Worm (Caenorhabditis elegans): ENCODE results near the gene C04G6.11.
A peak's percentile ranks its signal among the peaks of the same experiment; 100 is the strongest.

The C04G6.11 gene

DNA sequence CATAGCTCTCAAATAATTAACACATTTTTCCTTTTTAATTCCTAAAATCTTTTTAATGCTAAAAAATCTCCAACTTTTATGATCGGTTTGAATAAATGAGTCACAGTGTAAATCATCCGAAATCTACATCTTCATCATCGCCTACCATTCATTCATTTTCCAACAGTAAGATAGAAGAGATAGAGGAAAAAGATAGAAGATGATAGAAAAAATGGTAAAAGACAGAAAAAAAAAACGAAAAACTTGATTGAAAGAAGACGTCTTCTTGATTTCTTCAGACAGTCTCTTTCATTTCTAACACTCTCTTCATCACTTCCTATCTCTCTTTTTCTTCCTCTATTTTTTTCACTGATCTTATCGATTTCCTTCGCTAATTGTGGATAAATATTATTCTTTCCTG lies 445 bp downstream of the C04G6.11 start:
- TF ChIP-seq dao-5 (tag; optimal IDR thresholded peaks at IDR 0.05) (no peak), W03F9.2 (tag; optimal IDR thresholded peaks at IDR 0.05) (no peak), him-1 (tag; optimal IDR thresholded peaks at IDR 0.05) (no peak)

DNA sequence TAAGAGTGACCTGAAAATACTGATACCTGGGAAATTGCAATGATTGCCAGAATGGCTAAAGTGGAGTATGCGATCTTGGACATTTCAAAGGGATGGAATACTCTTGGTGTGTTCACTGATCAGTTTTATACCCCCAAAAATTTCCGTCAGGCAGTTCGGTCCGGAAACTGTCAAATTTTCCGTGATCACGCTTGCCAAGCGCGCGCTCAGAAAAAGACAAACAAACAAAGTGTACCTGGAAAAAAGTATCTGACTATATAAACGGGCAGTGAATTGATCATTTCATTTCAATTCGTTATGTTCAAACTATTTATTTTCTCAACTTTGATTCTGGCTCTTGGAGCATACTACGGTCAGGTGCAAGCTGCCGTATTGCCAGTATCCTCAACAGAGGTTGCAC lies 1.9 kb downstream of the C04G6.11 start, which contains the start of the genes idpb-3 and idpb-1:
Gene idpb-3, minus strand, starts transcription at position 101 of the 400 bp plus-strand sequence.
Gene idpb-1, plus strand, starts transcription at position 284 of the 400 bp plus-strand sequence.
- TF ChIP-seq him-1 (tag; optimal IDR thresholded peaks at IDR 0.05) (no peak), W03F9.2 (tag; optimal IDR thresholded peaks at IDR 0.05) (no peak), dao-5 (tag; optimal IDR thresholded peaks at IDR 0.05) (no peak)

DNA sequence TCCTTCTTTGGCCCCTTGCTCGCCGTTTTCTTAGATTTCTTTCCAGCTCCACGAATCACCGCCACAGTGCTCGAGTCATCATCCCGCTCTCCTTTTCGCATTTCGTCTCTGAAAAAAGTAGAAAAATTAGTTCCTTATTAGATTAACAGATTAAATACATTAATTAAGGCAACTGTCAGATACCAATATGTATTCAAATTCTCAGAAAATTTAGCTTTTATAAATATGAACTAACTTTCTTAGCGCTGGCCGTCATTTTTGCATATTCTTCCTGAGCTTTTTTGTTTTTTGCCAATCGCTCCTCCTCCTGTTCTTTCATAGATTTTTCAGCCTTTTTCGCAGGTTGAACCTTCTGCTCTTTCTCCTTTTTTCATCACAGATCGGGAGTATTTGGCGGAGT lies 4.0 kb downstream of the C04G6.11 start, which contains the start of gene C04G6.6:
Gene C04G6.6, minus strand, starts transcription at position 101 of the 400 bp plus-strand sequence.
- TF ChIP-seq him-1 (tag; optimal IDR thresholded peaks at IDR 0.05) (no peak), dao-5 (tag; optimal IDR thresholded peaks at IDR 0.05) (no peak), W03F9.2 (tag; optimal IDR thresholded peaks at IDR 0.05) (no peak)

DNA sequence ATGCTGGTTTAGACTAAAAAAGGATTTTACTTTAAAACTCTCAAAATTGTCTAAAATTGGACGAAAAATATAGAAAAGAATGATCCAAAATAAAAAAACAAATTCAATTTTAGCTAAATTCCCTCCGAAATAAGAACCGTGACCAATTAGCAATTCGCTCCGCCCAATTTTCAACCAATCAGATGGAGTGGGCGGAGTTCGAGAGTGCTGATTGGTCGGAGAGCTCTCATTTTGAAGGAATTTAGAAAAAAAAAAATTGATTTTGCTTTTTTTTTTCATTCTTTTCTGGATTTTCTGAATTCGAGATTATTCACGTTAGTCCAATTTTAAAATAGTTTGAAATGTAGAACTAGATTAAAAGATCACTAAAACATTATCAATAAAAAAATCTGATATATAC lies 4.6 kb downstream of the C04G6.11 start:
- TF ChIP-seq dao-5 (tag; optimal IDR thresholded peaks at IDR 0.05) (no peak), W03F9.2 (tag; optimal IDR thresholded peaks at IDR 0.05) (no peak), him-1 (tag; optimal IDR thresholded peaks at IDR 0.05) (no peak)

DNA sequence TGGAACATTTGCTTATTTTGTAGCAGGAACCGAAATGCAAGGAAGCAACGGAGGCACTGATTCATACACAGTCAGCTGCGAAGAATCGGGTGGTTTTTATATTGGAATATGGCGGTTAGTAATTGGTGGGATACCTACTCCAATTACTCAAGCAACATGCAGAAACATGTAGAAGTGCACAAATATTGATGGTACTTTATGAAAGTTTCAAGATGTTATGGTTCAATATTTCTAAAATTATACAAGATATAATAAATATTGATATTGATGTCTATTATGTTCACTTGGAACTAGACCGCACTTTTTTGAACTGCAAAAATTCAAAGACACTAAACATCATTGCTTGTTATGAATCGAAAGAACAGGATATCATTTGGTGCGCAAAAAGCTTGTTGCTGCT lies 9.7 kb downstream of the C04G6.11 start, which contains the start of gene C04G6.13:
Gene C04G6.13, plus strand, starts transcription at position 301 of the 400 bp plus-strand sequence.
- TF ChIP-seq him-1 (tag; optimal IDR thresholded peaks at IDR 0.05) (no peak), W03F9.2 (tag; optimal IDR thresholded peaks at IDR 0.05) (no peak), dao-5 (tag; optimal IDR thresholded peaks at IDR 0.05) (no peak)

DNA sequence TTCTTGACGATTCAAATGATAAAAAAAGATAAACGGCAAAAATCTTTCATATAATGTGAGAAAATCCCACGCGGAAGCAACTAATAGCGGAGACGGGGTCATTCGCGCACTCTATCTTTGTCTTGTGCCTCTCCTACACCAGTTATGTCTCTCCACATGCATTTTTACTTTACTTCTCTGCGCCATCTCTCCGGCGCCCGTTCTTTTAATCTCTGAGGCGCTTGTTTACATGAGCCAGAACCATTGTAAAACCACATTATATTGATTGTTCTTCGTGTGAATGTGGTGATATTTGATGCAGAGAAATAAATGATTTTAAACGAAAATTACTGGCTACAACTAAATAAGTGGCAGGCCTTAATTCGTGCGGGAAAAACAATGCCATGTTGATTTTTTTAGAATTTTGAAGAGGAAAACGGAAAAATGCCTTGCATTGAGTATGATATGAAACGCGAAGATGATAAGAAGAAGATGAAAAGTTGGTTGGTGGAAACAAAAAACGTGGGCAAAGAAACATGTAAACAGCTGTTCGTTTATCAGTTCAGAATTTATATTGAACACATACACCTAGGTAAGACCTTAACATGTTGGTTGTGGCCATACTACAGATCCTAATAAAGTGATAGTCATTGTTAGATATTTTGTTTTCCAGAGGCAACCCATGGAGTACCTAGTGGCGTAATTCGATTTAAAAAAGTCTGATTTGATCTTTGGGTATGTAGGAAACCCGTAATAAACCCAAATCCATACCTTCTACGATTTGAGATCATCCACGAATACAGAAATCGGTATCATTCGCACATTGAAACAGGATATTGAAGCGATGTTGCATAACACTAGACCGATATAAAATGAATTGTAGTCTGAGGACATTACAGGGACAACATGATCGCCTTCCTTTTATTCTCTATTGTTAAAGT lies 11.0 kb downstream of the C04G6.11 start, which contains the start of gene C04G6.2:
Gene C04G6.2, plus strand, starts transcription at position 870 of the 920 bp plus-strand sequence.
- TF ChIP-seq W03F9.2 (tag; optimal IDR thresholded peaks at IDR 0.05) (no peak), dao-5 (tag; optimal IDR thresholded peaks at IDR 0.05) (no peak), him-1 (tag; optimal IDR thresholded peaks at IDR 0.05) (no peak)

DNA sequence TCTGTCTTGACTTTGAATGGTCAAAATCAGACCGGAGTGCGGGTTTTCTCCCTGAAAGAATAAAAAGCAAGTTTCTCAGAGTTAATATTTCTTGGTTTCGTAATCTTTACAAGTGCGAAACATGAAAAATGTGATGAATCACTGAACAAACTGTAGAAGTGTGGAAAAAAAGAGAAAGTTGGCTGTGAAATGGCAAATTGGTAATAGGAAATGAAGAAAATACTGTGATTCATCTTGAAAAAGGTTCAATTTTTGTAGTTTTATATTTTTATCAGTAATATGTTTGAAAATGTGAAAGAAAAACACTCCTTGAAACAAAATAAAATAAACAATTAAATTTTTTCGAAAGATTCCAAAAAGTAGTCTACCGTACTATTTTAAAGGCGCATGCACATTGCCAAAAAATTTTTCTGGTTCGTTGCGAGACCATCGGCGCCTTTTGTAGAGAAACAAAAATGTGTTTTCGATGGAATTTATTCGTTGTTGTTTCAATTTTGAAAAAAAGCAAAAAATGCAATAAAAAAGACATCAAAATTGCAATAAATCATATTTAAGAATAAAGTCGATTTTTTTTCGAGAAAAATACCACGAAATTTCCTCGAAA lies 11.9 kb downstream of the C04G6.11 start, which contains the start of gene pld-1:
Gene pld-1, minus strand, starts transcription at position 51 of the 604 bp plus-strand sequence.
- TF ChIP-seq dao-5 (tag; optimal IDR thresholded peaks at IDR 0.05), result no peak
- no peak for TF ChIP-seq him-1 (tag; optimal IDR thresholded peaks at IDR 0.05)
- peak; percentile 34 for TF ChIP-seq W03F9.2 (tag; optimal IDR thresholded peaks at IDR 0.05)

DNA sequence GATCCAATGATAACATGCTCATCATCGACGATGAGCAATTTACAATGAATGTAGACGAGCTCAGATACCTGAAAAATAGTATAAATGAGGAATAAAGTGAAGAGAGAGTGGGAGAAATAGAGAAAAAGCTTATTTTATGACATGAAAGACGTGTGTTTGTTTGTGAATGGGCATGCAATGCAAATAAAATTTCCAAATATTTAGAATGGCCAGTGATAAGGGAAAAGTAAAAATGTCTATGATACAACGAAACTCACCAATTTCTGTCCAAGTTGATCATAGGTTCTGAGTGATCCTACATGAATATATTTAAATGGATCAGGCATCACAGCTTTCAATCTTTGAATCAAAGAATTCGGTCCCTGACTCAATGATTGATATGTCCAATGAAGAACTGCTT lies 17.5 kb downstream of the C04G6.11 start:
- TF ChIP-seq him-1 (tag; optimal IDR thresholded peaks at IDR 0.05), result no peak
- no peak for TF ChIP-seq dao-5 (tag; optimal IDR thresholded peaks at IDR 0.05)
- TF ChIP-seq W03F9.2 (tag; optimal IDR thresholded peaks at IDR 0.05), result no peak

DNA sequence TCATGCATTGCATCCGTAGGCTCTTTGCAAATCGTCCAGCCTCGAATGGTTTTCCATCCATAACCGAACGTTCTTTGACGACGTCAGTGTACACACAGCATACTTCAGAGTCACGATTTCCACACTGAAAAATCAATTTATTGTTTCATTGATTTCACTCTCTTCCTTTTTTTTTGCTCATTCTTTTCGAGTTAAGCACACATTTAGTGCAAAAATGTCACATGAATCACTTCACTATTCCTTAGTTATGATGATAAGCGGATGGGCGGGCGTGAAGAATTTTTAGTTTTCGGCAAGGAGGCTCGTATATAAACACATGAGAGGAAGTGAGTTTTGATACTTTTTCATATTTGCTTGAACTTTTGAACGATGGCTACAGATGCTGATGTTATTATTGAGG lies 18.2 kb downstream of the C04G6.11 start, which contains the start of gene txt-9:
Gene txt-9, plus strand, starts transcription at position 336 of the 400 bp plus-strand sequence.
- TF ChIP-seq W03F9.2 (tag; optimal IDR thresholded peaks at IDR 0.05) (no peak), dao-5 (tag; optimal IDR thresholded peaks at IDR 0.05) (no peak), him-1 (tag; optimal IDR thresholded peaks at IDR 0.05) (no peak)

DNA sequence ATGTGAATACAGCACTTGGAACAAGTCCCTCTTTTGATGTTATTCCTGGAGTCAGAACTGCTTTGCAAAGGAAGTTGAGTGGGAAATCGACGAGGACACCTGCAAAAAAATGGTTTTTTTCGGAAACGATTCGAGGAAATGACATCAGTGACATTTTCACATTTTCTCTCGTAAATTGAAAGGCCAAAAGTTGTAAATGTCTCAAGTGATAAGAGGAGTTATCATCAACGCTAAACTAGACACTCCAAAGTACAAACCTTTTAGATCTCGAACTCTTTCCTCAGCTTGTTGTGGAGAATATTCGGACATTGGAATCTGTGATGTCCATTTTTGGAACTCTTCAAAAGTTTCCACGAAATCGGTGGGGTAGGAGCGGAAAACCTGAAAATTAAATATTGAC lies 19.4 kb downstream of the C04G6.11 start:
- TF ChIP-seq W03F9.2 (tag; optimal IDR thresholded peaks at IDR 0.05) (no peak), him-1 (tag; optimal IDR thresholded peaks at IDR 0.05) (no peak), dao-5 (tag; optimal IDR thresholded peaks at IDR 0.05) (no peak)

DNA sequence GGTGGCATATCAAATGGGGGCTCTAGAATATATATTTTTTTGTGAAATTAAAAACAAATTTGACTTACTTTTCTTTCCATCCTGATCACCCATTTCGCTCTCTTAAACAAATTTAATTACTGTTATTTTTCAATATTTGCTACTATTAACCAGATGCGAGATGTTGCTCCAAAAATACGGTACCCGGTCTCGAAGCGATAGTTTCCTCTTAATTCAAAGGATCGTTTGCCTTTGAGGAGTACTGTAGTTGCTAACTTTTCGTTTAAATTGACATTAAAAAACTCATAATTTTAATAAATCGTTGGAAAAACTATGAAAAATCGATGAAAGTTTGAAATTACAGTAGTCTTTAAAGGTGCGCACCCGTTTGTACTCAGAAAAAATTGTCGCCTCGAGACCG lies 20.3 kb downstream of the C04G6.11 start, which contains the start of gene C04G6.4:
Gene C04G6.4, minus strand, starts transcription at position 101 of the 400 bp plus-strand sequence.
- no peak for TF ChIP-seq dao-5 (tag; optimal IDR thresholded peaks at IDR 0.05)
- no peak for TF ChIP-seq him-1 (tag; optimal IDR thresholded peaks at IDR 0.05)
- no peak for TF ChIP-seq W03F9.2 (tag; optimal IDR thresholded peaks at IDR 0.05)

DNA sequence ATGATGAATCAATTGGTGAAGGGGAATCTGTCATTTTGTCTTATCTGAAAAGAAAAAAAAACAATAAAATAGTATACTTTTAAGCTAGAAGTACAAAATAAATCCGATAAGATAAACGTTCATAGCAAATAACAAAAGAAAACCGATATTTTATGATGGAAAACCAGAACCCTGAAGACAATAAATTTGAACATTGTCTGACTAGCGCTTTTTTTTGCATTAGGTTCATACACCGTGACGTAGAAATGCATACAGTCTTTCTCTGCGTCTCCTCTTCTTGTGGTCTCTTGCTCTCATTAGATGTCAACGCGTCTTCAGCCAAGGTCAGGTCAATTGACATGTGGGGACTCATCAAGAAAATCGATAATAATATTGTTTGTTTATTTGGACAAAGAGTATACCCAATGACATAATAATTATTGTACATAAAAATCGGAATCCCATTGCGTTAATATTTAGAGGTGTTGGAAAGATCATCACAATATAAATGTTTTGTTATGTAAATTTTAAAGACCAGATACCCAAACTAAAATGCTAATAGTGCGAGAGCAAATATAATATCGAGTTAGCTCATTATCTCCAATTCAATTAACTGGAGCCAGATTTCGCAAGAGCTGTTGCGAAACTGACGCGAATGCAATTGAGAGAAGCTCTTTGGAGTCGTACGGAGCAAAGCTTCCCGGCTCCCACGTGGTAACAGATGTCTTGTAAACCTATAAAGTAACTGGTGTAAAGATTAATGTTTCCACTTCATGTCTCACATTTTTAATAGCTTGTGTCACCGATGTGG lies 22.3 kb downstream of the C04G6.11 start, which contains the start of gene dsh-2:
Gene dsh-2, minus strand, starts transcription at position 51 of the 790 bp plus-strand sequence.
- no peak for TF ChIP-seq dao-5 (tag; optimal IDR thresholded peaks at IDR 0.05)
- TF ChIP-seq W03F9.2 (tag; optimal IDR thresholded peaks at IDR 0.05), result peak; percentile 45

DNA sequence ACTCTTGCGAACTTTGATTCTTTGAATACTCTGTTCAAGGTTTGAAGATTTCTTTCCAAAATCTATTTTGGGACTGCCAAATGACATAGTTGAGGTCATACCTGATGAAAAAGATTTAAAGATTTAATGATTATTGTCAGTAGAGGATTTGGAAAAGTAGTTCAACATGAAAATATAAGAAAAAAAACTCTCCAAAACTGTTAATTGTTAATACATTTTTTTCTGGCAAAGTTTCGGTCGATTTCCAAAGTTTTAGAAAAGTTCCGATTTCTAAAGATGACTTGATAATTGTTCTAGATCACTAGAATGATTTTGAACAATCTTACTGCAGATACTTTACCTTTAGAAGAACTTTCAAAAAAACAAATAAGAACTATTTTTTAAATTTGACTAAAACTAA lies 32.4 kb downstream of the C04G6.11 start, which contains the start of gene C27A2.7:
Gene C27A2.7, minus strand, starts transcription at position 101 of the 400 bp plus-strand sequence.
- no peak for TF ChIP-seq W03F9.2 (tag; optimal IDR thresholded peaks at IDR 0.05)
- no peak for TF ChIP-seq dao-5 (tag; optimal IDR thresholded peaks at IDR 0.05)
- no peak for TF ChIP-seq him-1 (tag; optimal IDR thresholded peaks at IDR 0.05)
